Fruit fly (Drosophila melanogaster) whole organism, wandering third instar larva: ENCODE data around the gene cact.

Experiments used
- Abd-B ChIP-seq: fragments of >200 bp; optimal IDR thresholded peaks from 2 replicates; lab custom pipeline; 2017; ENCODE audit warnings: missing biosample characterization, missing genetic modification characterization
- CG32264 ChIP-seq: fragments of 200-800 bp; sonication (Bioruptor generic); optimal IDR thresholded peaks from 2 replicates; lab custom pipeline; 2016; ENCODE audit warnings: missing biosample characterization, missing genetic modification characterization
- CG9705 ChIP-seq: fragments of 200-800 bp; sonication (Bioruptor generic); optimal IDR thresholded peaks from 2 replicates; lab custom pipeline; 2018; ENCODE audit warnings: missing biosample characterization, mild to moderate bottlenecking, missing genetic modification characterization
- CrebA ChIP-seq: fragments of 200-800 bp; sonication (Bioruptor generic); optimal IDR thresholded peaks from 2 replicates; lab custom pipeline; 2016; ENCODE audit warnings: missing biosample characterization, mild to moderate bottlenecking, missing genetic modification characterization, borderline replicate concordance
- Dfd ChIP-seq: fragments of >200 bp; optimal IDR thresholded peaks from 2 replicates; lab custom pipeline; 2017; ENCODE audit warnings: missing biosample characterization, missing genetic modification characterization
- Dif ChIP-seq: fragments of 200-275, 200-300 bp; sonication (Bioruptor generic); optimal IDR thresholded peaks from 2 replicates; lab custom pipeline; 2018; ENCODE audit warnings: missing biosample characterization, missing genetic modification characterization; ENCODE audit not compliant: partially characterized antibody
- GATAd ChIP-seq: sonication (Bioruptor generic); optimal IDR thresholded peaks from 2 replicates; lab custom pipeline; 2016; ENCODE audit warnings: missing biosample characterization, missing genetic modification characterization
- HLH106 ChIP-seq: fragments of 200-800 bp; optimal IDR thresholded peaks from 3 replicates; lab custom pipeline; 2019; ENCODE audit warnings: missing biosample characterization, mild to moderate bottlenecking, missing genetic modification characterization, moderate library complexity
- Hnf4 ChIP-seq: fragments of 200-800 bp; sonication (Bioruptor generic); optimal IDR thresholded peaks from 2 replicates; lab custom pipeline; 2016; ENCODE audit warnings: missing biosample characterization, mild to moderate bottlenecking, missing genetic modification characterization
- Hr78 ChIP-seq: fragments of >200 bp; optimal IDR thresholded peaks from 2 replicates; lab custom pipeline; 2017; ENCODE audit warnings: missing biosample characterization, missing genetic modification characterization
- Hr83 ChIP-seq: fragments of 200-300 bp; sonication (Bioruptor generic); optimal IDR thresholded peaks from 2 replicates; lab custom pipeline; 2016; ENCODE audit warnings: missing biosample characterization, mild to moderate bottlenecking, missing genetic modification characterization, moderate library complexity; ENCODE audit not compliant: poor library complexity, severe bottlenecking
- Jra ChIP-seq: sonication (Bioruptor generic); optimal IDR thresholded peaks from 2 replicates; lab custom pipeline; 2016; ENCODE audit warnings: missing biosample characterization, missing genetic modification characterization
- Mio ChIP-seq: sonication (Bioruptor generic); optimal IDR thresholded peaks from 2 replicates; lab custom pipeline; 2016; ENCODE audit warnings: missing biosample characterization, missing genetic modification characterization
- Myc ChIP-seq: fragments of >200 bp; optimal IDR thresholded peaks from 2 replicates; lab custom pipeline; 2017
- N ChIP-seq: fragments of >200 bp; optimal IDR thresholded peaks from 2 replicates; lab custom pipeline; 2018; ENCODE audit warnings: missing biosample characterization, missing external identifiers, missing genetic modification characterization
- OdsH ChIP-seq: fragments of 200-800 bp; sonication (Bioruptor generic); optimal IDR thresholded peaks from 2 replicates; lab custom pipeline; 2016; ENCODE audit warnings: missing biosample characterization, mild to moderate bottlenecking, missing genetic modification characterization
- Rel ChIP-seq, 2 experiments: fragments of 200-800 bp; sonication (Bioruptor generic) in 1 of 2; optimal IDR thresholded peaks; 2 replicates in 1 of 2; 3 replicates in 1 of 2; lab custom pipeline; 2016 to 2019; ENCODE audit warnings: mild to moderate bottlenecking in 2 of 2, missing biosample characterization in 2 of 2, missing genetic modification characterization in 2 of 2, moderate library complexity in 1 of 2
- Sp1 ChIP-seq: fragments of 200-800 bp; sonication (Bioruptor generic); optimal IDR thresholded peaks from 3 replicates; lab custom pipeline; 2019; ENCODE audit warnings: missing biosample characterization, mild to moderate bottlenecking, missing genetic modification characterization, moderate library complexity
- Vsx2 ChIP-seq: fragments of 200-300, 225-300 bp; sonication (Bioruptor generic); optimal IDR thresholded peaks from 2 replicates; lab custom pipeline; 2018; ENCODE audit warnings: missing biosample characterization, missing genetic modification characterization; ENCODE audit not compliant: partially characterized antibody
- br ChIP-seq: fragments of 200-800 bp; sonication (Bioruptor generic); optimal IDR thresholded peaks from 2 replicates; lab custom pipeline; 2016; ENCODE audit warnings: missing biosample characterization, missing genetic modification characterization
- brk ChIP-seq: fragments of 200-800 bp; sonication (Bioruptor generic); optimal IDR thresholded peaks from 2 replicates; lab custom pipeline; 2016; ENCODE audit warnings: missing biosample characterization, mild to moderate bottlenecking, missing genetic modification characterization
- dl ChIP-seq, 2 experiments: fragments of 175-275, 200-275 bp in 1 of 2; fragments of 200-275 bp in 1 of 2; sonication (Bioruptor generic); optimal IDR thresholded peaks; lab custom pipeline; 2018; ENCODE audit warnings: mild to moderate bottlenecking in 2 of 2, missing biosample characterization in 2 of 2, missing genetic modification characterization in 2 of 2, moderate library complexity in 2 of 2; ENCODE audit not compliant: partially characterized antibody in 2 of 2, insufficient read depth in 1 of 2
- dmrt93B ChIP-seq: fragments of 200-800 bp; sonication (Bioruptor generic); optimal IDR thresholded peaks from 2 replicates; lab custom pipeline; 2018; ENCODE audit warnings: missing biosample characterization, mild to moderate bottlenecking, missing genetic modification characterization
- dsf ChIP-seq: sonication (Bioruptor generic); optimal IDR thresholded peaks from 2 replicates; lab custom pipeline; 2016; ENCODE audit warnings: missing biosample characterization, missing genetic modification characterization, borderline replicate concordance
- ey ChIP-seq: fragments of 200-800 bp; sonication (Bioruptor generic); optimal IDR thresholded peaks from 2 replicates; lab custom pipeline; 2016; ENCODE audit warnings: missing biosample characterization, missing genetic modification characterization
- foxo ChIP-seq, 2 experiments: fragments of 200-800 bp; sonication (Bioruptor generic); optimal IDR thresholded peaks; 2 replicates in 1 of 2; 3 replicates in 1 of 2; lab custom pipeline; 2016 to 2017; ENCODE audit warnings: missing biosample characterization in 2 of 2, missing genetic modification characterization in 2 of 2
- fru ChIP-seq: fragments of 200-800 bp; sonication (Bioruptor generic); optimal IDR thresholded peaks from 3 replicates; lab custom pipeline; 2016; ENCODE audit warnings: missing biosample characterization, mild to moderate bottlenecking, missing genetic modification characterization
- h ChIP-seq: fragments of 200-800 bp; sonication (Bioruptor generic); optimal IDR thresholded peaks from 3 replicates; lab custom pipeline; 2016; ENCODE audit warnings: missing biosample characterization, mild to moderate bottlenecking, missing genetic modification characterization
- jim ChIP-seq: fragments of 175-275, 200-325 bp; sonication (Bioruptor generic); optimal IDR thresholded peaks from 2 replicates; lab custom pipeline; 2016; ENCODE audit warnings: missing biosample characterization, mild to moderate bottlenecking, missing genetic modification characterization
- lola ChIP-seq: fragments of >200 bp; optimal IDR thresholded peaks from 2 replicates; lab custom pipeline; 2017; ENCODE audit warnings: missing biosample characterization, missing genetic modification characterization
- pan ChIP-seq: fragments of >200 bp; optimal IDR thresholded peaks from 2 replicates; lab custom pipeline; 2017
- psq ChIP-seq: fragments of 200-800 bp; sonication (Bioruptor generic); optimal IDR thresholded peaks from 3 replicates; lab custom pipeline; 2017; ENCODE audit warnings: missing biosample characterization, mild to moderate bottlenecking, missing genetic modification characterization, moderate library complexity
- rgr ChIP-seq: fragments of 200-800 bp; sonication (Bioruptor generic); optimal IDR thresholded peaks from 3 replicates; lab custom pipeline; 2016; ENCODE audit warnings: missing biosample characterization, mild to moderate bottlenecking, missing genetic modification characterization
- sage ChIP-seq: fragments of 200-800 bp; sonication (Bioruptor generic); optimal IDR thresholded peaks from 2 replicates; lab custom pipeline; 2016; ENCODE audit warnings: missing biosample characterization, mild to moderate bottlenecking, missing genetic modification characterization
- sv ChIP-seq: fragments of 200-800 bp; sonication (Bioruptor generic); optimal IDR thresholded peaks from 3 replicates; lab custom pipeline; 2016; ENCODE audit warnings: missing biosample characterization, missing genetic modification characterization
- tai ChIP-seq: sonication (Bioruptor generic); optimal IDR thresholded peaks from 2 replicates; lab custom pipeline; 2016; ENCODE audit warnings: missing biosample characterization, missing genetic modification characterization
- usp ChIP-seq: fragments of >200 bp; optimal IDR thresholded peaks from 2 replicates; lab custom pipeline; 2017; ENCODE audit warnings: missing biosample characterization, missing genetic modification characterization
- woc ChIP-seq: sonication (Bioruptor generic); optimal IDR thresholded peaks from 2 replicates; lab custom pipeline; 2016; ENCODE audit warnings: missing biosample characterization, mild to moderate bottlenecking, missing genetic modification characterization

The cact gene

DNA sequence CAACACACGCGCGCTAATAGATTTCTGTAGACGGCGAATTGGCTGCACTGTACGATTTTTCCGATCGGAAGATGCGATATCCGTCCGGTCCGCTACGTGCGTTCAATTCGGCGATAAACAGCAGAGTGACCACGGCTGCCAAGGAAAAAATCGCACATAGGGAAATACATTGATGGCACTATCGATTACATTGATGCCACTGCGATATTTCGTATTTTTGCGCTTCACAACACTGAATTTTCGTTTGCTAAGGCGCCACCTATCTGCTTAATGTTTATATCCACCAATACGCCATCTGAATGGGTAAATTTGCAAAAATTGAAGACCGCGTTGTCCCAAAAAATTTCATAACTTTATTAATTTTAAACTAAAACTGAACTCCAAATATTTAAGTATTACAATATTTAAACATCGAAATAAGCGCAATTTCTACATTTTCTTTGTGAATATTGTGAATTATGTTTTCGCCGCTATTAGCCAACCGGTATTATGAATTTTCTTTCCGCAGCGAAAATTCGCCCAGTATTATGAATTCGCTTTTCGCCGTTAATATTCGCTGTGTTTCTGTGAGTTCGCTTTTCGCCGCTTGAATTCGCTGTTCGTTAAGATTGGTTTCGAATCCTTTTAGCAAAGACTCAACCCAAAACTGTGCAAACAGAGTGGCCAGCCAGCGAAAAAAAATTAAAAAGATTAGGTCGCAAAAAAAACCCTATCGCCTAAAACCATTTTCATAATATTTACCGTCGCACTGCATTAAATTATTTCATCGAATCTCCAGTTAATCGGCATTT, 38.2 kb downstream of the cact start, which contains the start of the genes crp and pkaap (continued):
- no peak for TF ChIP-seq CrebA (GFP tag; lab: Kevin White, UChicago)
- TF ChIP-seq woc (GFP tag; lab: Kevin White, UChicago): peak; percentile 48
- TF ChIP-seq h (GFP tag; lab: Kevin White, UChicago): peak; percentile 86
- TF ChIP-seq OdsH (GFP tag; lab: Kevin White, UChicago): peak; percentile 74
- TF ChIP-seq GATAd (GFP tag; lab: Kevin White, UChicago): peak; percentile 64
- peak; percentile 73 for TF ChIP-seq fru (GFP tag; lab: Kevin White, UChicago)
- peak; percentile 86 for TF ChIP-seq rgr
- TF ChIP-seq Dfd (GFP tag; lab: Kevin White, UChicago): no peak
- peak in 1 of 2 experiments; percentile 62 for TF ChIP-seq dl (GFP tag; optimal IDR thresholded peaks at IDR 0.05; lab: Kevin White, UChicago; ENCODE audit: insufficient read depth in 1 of 2, partially characterized antibody in 2 of 2)
- peak; percentile 34 for TF ChIP-seq psq (GFP tag; lab: Kevin White, UChicago)
- TF ChIP-seq CG32264 (GFP tag; lab: Kevin White, UChicago): peak; percentile 44

DNA sequence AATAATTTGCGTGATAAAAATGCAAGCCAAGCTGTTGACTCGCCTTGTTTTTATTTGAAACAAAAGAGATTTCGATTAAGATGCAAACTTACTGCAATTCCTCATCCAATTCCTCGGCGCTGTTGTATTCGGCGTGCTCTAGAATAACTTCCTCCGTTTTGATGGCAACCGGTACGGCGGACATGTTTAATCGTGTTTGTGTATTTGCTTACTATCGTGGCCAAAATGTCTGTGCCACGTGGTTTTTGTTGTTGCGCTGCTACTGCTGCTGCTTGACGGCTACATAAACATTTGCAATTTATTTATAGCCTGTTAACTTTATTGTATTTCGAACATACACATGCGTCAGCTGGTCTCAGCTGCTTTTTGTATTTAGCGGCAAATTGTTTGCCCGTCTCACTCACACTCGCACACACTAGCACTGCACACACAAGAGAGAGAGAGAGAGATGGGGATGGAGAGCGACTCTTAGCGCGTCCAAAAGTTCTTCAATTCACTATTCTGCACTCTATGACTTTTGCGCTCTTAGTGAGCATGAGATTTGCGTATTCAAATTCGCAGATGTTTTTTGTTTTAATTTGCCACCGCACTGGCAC, 38.9 kb downstream of the cact start:
- peak in 1 of 2 experiments; percentile 18 for TF ChIP-seq dl (GFP tag; optimal IDR thresholded peaks at IDR 0.05; lab: Kevin White, UChicago; ENCODE audit: insufficient read depth in 1 of 2, partially characterized antibody in 2 of 2)
- TF ChIP-seq Mio: no peak

DNA sequence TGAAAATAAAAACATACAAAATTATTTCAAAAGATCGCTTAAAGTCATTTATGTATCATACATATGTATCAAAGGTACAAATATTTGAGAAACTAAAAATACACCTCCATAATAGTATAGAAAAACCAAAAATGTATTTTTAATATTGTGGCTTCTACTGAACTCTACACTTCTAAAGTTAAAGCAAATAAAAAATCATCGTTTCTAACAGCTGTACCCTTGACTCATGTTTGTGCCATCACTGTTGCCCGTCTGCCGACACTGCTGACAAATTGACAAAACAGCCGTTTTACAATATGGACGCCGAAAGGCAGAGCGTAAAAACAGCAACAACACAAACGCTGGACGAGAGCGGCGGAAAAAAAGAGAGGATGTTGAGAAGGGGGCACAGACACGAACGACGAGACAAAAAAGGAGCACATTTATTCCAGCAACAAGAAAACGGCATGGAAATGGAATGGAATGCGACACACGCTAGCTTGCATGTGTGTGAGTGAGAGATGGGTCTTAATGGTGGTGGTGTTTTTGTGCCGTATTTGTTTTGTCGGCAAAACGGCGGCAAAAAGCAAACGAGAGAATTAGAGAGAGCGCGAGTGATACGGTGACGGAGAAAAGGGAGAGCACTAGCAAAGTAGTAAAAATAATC, 39.5 kb downstream of the cact start:
- TF ChIP-seq Myc (no peak), ey (GFP tag; lab: Kevin White, UChicago) (peak; percentile 46), h (GFP tag; lab: Kevin White, UChicago) (peak; percentile 63), Dif (GFP tag; lab: Kevin White, UChicago) (peak; percentile 82), sv (GFP tag; lab: Kevin White, UChicago) (peak; percentile 41), N (GFP tag; lab: Kevin White, UChicago) (no peak), woc (GFP tag; lab: Kevin White, UChicago) (no peak), pan (lab: Kevin White, UChicago) (no peak), jim (no peak), usp (GFP tag; lab: Kevin White, UChicago) (no peak), HLH106 (tag; lab: Kevin White, UChicago) (peak; percentile 59), CG32264 (GFP tag; lab: Kevin White, UChicago) (peak; percentile 40), tai (GFP tag; lab: Kevin White, UChicago) (no peak), dl (GFP tag; optimal IDR thresholded peaks at IDR 0.05; lab: Kevin White, UChicago; ENCODE audit: insufficient read depth in 1 of 2, partially characterized antibody in 2 of 2) (peak; percentile 53 to 72), br (GFP tag; lab: Kevin White, UChicago) (peak; percentile 72), lola (no peak), dmrt93B (GFP tag; lab: Kevin White, UChicago) (peak; percentile 21), dsf (GFP tag; lab: Kevin White, UChicago) (peak; percentile 42), rgr (peak; percentile 70), OdsH (GFP tag; lab: Kevin White, UChicago) (peak; percentile 47), GATAd (GFP tag; lab: Kevin White, UChicago) (no peak), Abd-B (no peak), Vsx2 (GFP tag; lab: Kevin White, UChicago) (no peak), Jra (GFP tag; lab: Kevin White, UChicago) (peak; percentile 50), CrebA (GFP tag; lab: Kevin White, UChicago) (peak; percentile 86), foxo (GFP tag; optimal IDR thresholded peaks at IDR 0.05; lab: Kevin White, UChicago) (peak; percentile 61 to 74), Sp1 (GFP tag; lab: Kevin White, UChicago) (peak; percentile 51), CG9705 (GFP tag; lab: Kevin White, UChicago) (no peak), Rel (GFP tag; optimal IDR thresholded peaks at IDR 0.05; lab: Kevin White, UChicago) (no peak), Rel (tag; optimal IDR thresholded peaks at IDR 0.05; lab: Kevin White, UChicago) (peak; percentile 44), Hr83 (peak; percentile 57), psq (GFP tag; lab: Kevin White, UChicago) (peak; percentile 93), fru (GFP tag; lab: Kevin White, UChicago) (peak; percentile 69), Hr78 (GFP tag; lab: Kevin White, UChicago) (no peak), Dfd (GFP tag; lab: Kevin White, UChicago) (no peak), Mio (no peak), brk (peak; percentile 72), Hnf4 (GFP tag; lab: Kevin White, UChicago) (peak; percentile 17), sage (GFP tag; lab: Kevin White, UChicago) (peak; percentile 70)
- TF ChIP-seq, all 38 proteins: peak for 23
